Worm (Caenorhabditis elegans) whole organism, L3 larva: ENCODE measurements around the gene grl-10.

Experiments used
- nhr-11 ChIP-seq: fragments of 150-350 bp; optimal IDR thresholded peaks from 2 replicates; lab custom pipeline; 2014; ENCODE audit warnings: missing biosample characterization, missing genetic modification characterization
- nhr-28 ChIP-seq: fragments of 150-350 bp; optimal IDR thresholded peaks from 2 replicates; lab custom pipeline; 2014; ENCODE audit warnings: missing biosample characterization, missing genetic modification characterization
- pqm-1 ChIP-seq: fragments of 150-350 bp; optimal IDR thresholded peaks from 2 replicates; lab custom pipeline; 2017; ENCODE audit warnings: missing biosample characterization, missing genetic modification characterization, inconsistent platforms
- snpc-4 ChIP-seq: fragments of 150-350 bp; optimal IDR thresholded peaks from 2 replicates; lab custom pipeline; 2014; ENCODE audit warnings: missing biosample characterization, missing genetic modification characterization

DNA sequence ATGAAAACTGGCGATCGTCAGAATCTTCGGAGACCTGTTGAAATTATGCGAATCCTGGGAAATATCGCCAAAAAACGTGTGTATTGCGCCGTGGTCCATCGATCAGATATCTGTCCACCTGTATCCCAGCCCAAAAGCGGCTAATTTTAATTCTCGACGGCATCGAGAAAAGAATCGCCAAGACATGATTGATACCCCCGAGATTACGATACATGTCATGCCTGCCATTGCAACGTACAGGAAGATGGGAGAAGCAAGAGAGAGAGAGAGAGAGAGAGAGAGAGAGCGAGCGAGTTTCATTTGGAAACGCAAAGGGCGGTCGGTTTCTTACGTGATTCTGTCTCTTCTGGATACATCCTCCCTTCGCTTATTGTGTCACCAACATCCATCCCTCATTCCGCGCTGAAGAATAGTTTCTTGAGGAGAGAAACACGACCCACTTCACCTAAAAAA, at the start of gene grl-10:
- TF ChIP-seq pqm-1 (tag; lab: Kevin White, UChicago) (no peak), nhr-28 (tag; lab: Kevin White, UChicago) (no peak), nhr-11 (no peak), snpc-4 (no peak)
